Worm (Caenorhabditis elegans): ENCODE results near the gene rfth-1.

- TF ChIP-seq R02D3.7 (tag; optimal IDR thresholded peaks at IDR 0.05): no peak
- TF ChIP-seq pha-4 (tag; optimal IDR thresholded peaks at IDR 0.05): no peak
- no peak for TF ChIP-seq elt-1 (tag; optimal IDR thresholded peaks at IDR 0.05)
- no peak for TF ChIP-seq ztf-11 (tag; optimal IDR thresholded peaks at IDR 0.05)
- TF ChIP-seq lin-39 (tag; optimal IDR thresholded peaks at IDR 0.05): no peak
- TF ChIP-seq nhr-28 (tag; optimal IDR thresholded peaks at IDR 0.05): no peak
- TF ChIP-seq skn-1 (tag; optimal IDR thresholded peaks at IDR 0.05): no peak
- TF ChIP-seq fkh-10 (GFP tag; optimal IDR thresholded peaks at IDR 0.05): no peak
- no peak for TF ChIP-seq jun-1 (tag; optimal IDR thresholded peaks at IDR 0.05)
- TF ChIP-seq lsy-12 (tag; optimal IDR thresholded peaks at IDR 0.05): no peak
- no peak for TF ChIP-seq nhr-76 (tag; optimal IDR thresholded peaks at IDR 0.05)
- TF ChIP-seq mdl-1 (tag; optimal IDR thresholded peaks at IDR 0.05): no peak
These were observed 31.9 kb upstream of the rfth-1 start for ce11 chrIV:4542972-4543371.

Measured in whole organism, L3 larva.